Worm (Caenorhabditis elegans): ENCODE measurements around the gene E01G4.3.

The E01G4.3 gene

ce11 chrII:13461604-13462375 lies 7.6 kb downstream of the E01G4.3 start (continued):
- TF ChIP-seq lin-1 (GFP tag; IDR thresholded peaks at IDR 0.05), result peak; percentile 64
- no peak for TF ChIP-seq zip-2 (tag; optimal IDR thresholded peaks at IDR 0.05)
- TF ChIP-seq unc-62 (GFP tag; optimal IDR thresholded peaks at IDR 0.05 in 1 of 2), result peak in 1 of 2 experiments; percentile 98
- no peak for TF ChIP-seq unc-62 (tag; optimal IDR thresholded peaks at IDR 0.05)
- no peak for TF ChIP-seq lir-3 (tag; optimal IDR thresholded peaks at IDR 0.05)
- peak; percentile 99 for TF ChIP-seq mxl-2 (GFP tag; conservative IDR thresholded peaks at IDR 0.05)
- TF ChIP-seq ztf-7 (tag; optimal IDR thresholded peaks at IDR 0.05), result no peak
- no peak for TF ChIP-seq ZK546.5 (tag; optimal IDR thresholded peaks at IDR 0.05)
- no peak for TF ChIP-seq unc-130 (GFP tag; optimal IDR thresholded peaks at IDR 0.05)
- no peak for TF ChIP-seq R02D3.7 (tag; optimal IDR thresholded peaks at IDR 0.05)
- no peak for TF ChIP-seq ceh-82 (tag; optimal IDR thresholded peaks at IDR 0.05)
- TF ChIP-seq ama-1 (optimal IDR thresholded peaks at IDR 0.05), result peak; percentile 98
- no peak for TF ChIP-seq aly-2 (tag; optimal IDR thresholded peaks at IDR 0.05)

- TF ChIP-seq lir-3 (tag; optimal IDR thresholded peaks at IDR 0.05) (no peak), skn-1 (tag; optimal IDR thresholded peaks at IDR 0.05) (no peak), ces-1 (GFP tag; optimal IDR thresholded peaks at IDR 0.05) (no peak), mep-1 (tag; optimal IDR thresholded peaks at IDR 0.05) (peak; percentile 92), daf-12 (tag; optimal IDR thresholded peaks at IDR 0.05) (no peak), T26A8.4 (GFP tag; IDR thresholded peaks at IDR 0.05) (peak; percentile 96), spr-3 (GFP tag; optimal IDR thresholded peaks at IDR 0.05) (peak; percentile 15), snpc-4 (tag; optimal IDR thresholded peaks at IDR 0.05) (no peak), snpc-1.2 (GFP tag; IDR thresholded peaks at IDR 0.05) (0 out of 2 replicates have a peak, but pooled peaks have one; percentile 56), aha-1 (tag) (peak; percentile 91), nhr-42 (GFP tag; IDR thresholded peaks at IDR 0.05) (peak; percentile 70), ceh-82 (tag; optimal IDR thresholded peaks at IDR 0.05) (no peak), attf-4 (tag; optimal IDR thresholded peaks at IDR 0.05) (no peak), F49E8.2 (tag; optimal IDR thresholded peaks at IDR 0.05; ENCODE audit: borderline replicate concordance) (no peak), egl-27 (tag; optimal IDR thresholded peaks at IDR 0.05) (no peak), ama-1 (optimal IDR thresholded peaks at IDR 0.05) (peak; percentile 97), pha-4 (GFP tag; IDR thresholded peaks at IDR 0.05) (peak; percentile 55; the same call in 1 of the 2 replicates), pha-4 (tag; optimal IDR thresholded peaks at IDR 0.05) (no peak), ceh-20 (GFP tag; IDR thresholded peaks at IDR 0.05) (peak; percentile 81), dmd-9 (GFP tag; IDR thresholded peaks at IDR 0.05) (no peak), mxl-2 (GFP tag; conservative IDR thresholded peaks at IDR 0.05) (no peak), daf-19 (GFP tag; conservative IDR thresholded peaks at IDR 0.05) (no peak), nhr-77 (tag; optimal IDR thresholded peaks at IDR 0.05) (peak; percentile 75), fos-1 (tag; optimal IDR thresholded peaks at IDR 0.05) (no peak), daf-8 (GFP tag; IDR thresholded peaks at IDR 0.05) (no peak), nhr-102 (tag; optimal IDR thresholded peaks at IDR 0.05) (peak; percentile 59), aly-2 (tag; optimal IDR thresholded peaks at IDR 0.05) (no peak), ZK546.5 (tag; optimal IDR thresholded peaks at IDR 0.05) (no peak), gei-8 (GFP tag; optimal IDR thresholded peaks at IDR 0.05) (peak; percentile 47), nhr-10 (tag; optimal IDR thresholded peaks at IDR 0.05) (no peak), ceh-32 (tag; optimal IDR thresholded peaks at IDR 0.05; ENCODE audit: poor library complexity) (no peak), unc-130 (GFP tag; optimal IDR thresholded peaks at IDR 0.05) (no peak), mxl-3 (GFP tag; optimal IDR thresholded peaks at IDR 0.05) (peak; percentile 72), lin-1 (GFP tag; IDR thresholded peaks at IDR 0.05) (peak; percentile 82), cey-2 (tag; optimal IDR thresholded peaks at IDR 0.05; ENCODE audit: borderline replicate concordance, insufficient read depth) (peak; percentile 22), zfp-3 (GFP tag; conservative IDR thresholded peaks at IDR 0.05) (peak; percentile 87), Y48G9A.11 (GFP tag; IDR thresholded peaks at IDR 0.05) (no peak), php-3 (GFP tag; IDR thresholded peaks at IDR 0.05) (peak; percentile 79; the same call in 1 of the 2 replicates), zfp-2 (tag; optimal IDR thresholded peaks at IDR 0.05) (no peak), mes-2 (tag; optimal IDR thresholded peaks at IDR 0.05; ENCODE audit: poor library complexity, severe bottlenecking) (peak; percentile 70), nhr-6 (tag; optimal IDR thresholded peaks at IDR 0.05) (peak; percentile 73), zag-1 (tag; optimal IDR thresholded peaks at IDR 0.05) (no peak)
Measured at ce11 chrII:13460592-13461395, 8.6 kb downstream of the E01G4.3 start, which contains the start of gene pqn-27. TSS of gene pqn-27 (minus strand) at chrII:13460642.
